Worm (Caenorhabditis elegans) whole organism, L4 larva: ENCODE data around the gene nhr-36.

ENCODE experiments used
- D1046.2 ChIP-seq: fragments of 200-800 bp; sonication (Bioruptor generic); IDR thresholded peaks from 2 replicates; pipeline ENCODE4 v1.3.6; 2022; ENCODE audit warnings: missing genetic modification characterization, missing compliant biosample characterization
- F44E2.7 ChIP-seq: fragments of 200-800 bp; sonication (Bioruptor generic); IDR thresholded peaks from 2 replicates; pipeline ENCODE4 v2.1.2; 2022; ENCODE audit warnings: missing genetic modification characterization, missing compliant biosample characterization
- aha-1 ChIP-seq: fragments of 150-350 bp; peaks from one replicate; lab custom pipeline; 2014; ENCODE audit warnings: missing biosample characterization, missing genetic modification characterization
- attf-4 ChIP-seq: sonication (generic microtip); optimal IDR thresholded peaks from 3 replicates; lab custom pipeline; 2017; ENCODE audit warnings: missing biosample characterization, missing genetic modification characterization
- ceh-20 ChIP-seq: fragments of 200-800 bp; sonication (Bioruptor generic); IDR thresholded peaks from 2 replicates; pipeline ENCODE4 v1.3.6; 2022; ENCODE audit warnings: missing genetic modification reagents, missing genetic modification characterization, missing compliant biosample characterization
- ceh-32 ChIP-seq: sonication (generic microtip); optimal IDR thresholded peaks from 2 replicates; lab custom pipeline; 2016; ENCODE audit warnings: mild to moderate bottlenecking, missing genetic modification characterization, missing compliant biosample characterization; ENCODE audit not compliant: poor library complexity
- ceh-44 ChIP-seq: fragments of 200-800 bp; sonication (Bioruptor generic); IDR thresholded peaks from 2 replicates; pipeline ENCODE4 v1.3.6; 2022; ENCODE audit warnings: missing genetic modification reagents, missing genetic modification characterization, missing compliant biosample characterization
- ctbp-1 ChIP-seq: fragments of 200-800 bp; sonication (Bioruptor generic); IDR thresholded peaks from 2 replicates; pipeline ENCODE4 v1.3.6; 2022; ENCODE audit warnings: missing genetic modification reagents, missing genetic modification characterization, missing compliant biosample characterization
- daf-16 ChIP-seq, 3 experiments: sonication (generic microtip); optimal IDR thresholded peaks; 2 replicates each; lab custom pipeline; 2016 to 2017; ENCODE audit warnings: missing genetic modification characterization in 3 of 3, missing genetic modification reagents in 3 of 3, mild to moderate bottlenecking in 2 of 3, missing compliant biosample characterization in 2 of 3, missing biosample characterization in 1 of 3, moderate library complexity in 1 of 3
- duxl-1 ChIP-seq: sonication (generic microtip); optimal IDR thresholded peaks from 2 replicates; lab custom pipeline; 2016; ENCODE audit warnings: mild to moderate bottlenecking, missing genetic modification characterization, moderate library complexity, missing compliant biosample characterization; ENCODE audit not compliant: poor library complexity
- dve-1 ChIP-seq: sonication (generic microtip); optimal IDR thresholded peaks from 2 replicates; lab custom pipeline; 2017; ENCODE audit warnings: antibody characterized with exemption, mild to moderate bottlenecking, missing genetic modification characterization, missing compliant biosample characterization; ENCODE audit not compliant: insufficient read depth
- fos-1 ChIP-seq: fragments of 150-350 bp; optimal IDR thresholded peaks from 2 replicates; lab custom pipeline; 2014; ENCODE audit warnings: missing biosample characterization, missing genetic modification characterization
- gei-8 ChIP-seq: fragments of 200-800 bp; sonication (Bioruptor generic); optimal IDR thresholded peaks from 2 replicates; lab custom pipeline; 2018; ENCODE audit warnings: mild to moderate bottlenecking, missing genetic modification characterization, missing compliant biosample characterization
- hif-1 ChIP-seq, 2 experiments: sonication (generic microtip); optimal IDR thresholded peaks; 2 replicates each; lab custom pipeline; 2016 to 2017; ENCODE audit warnings: missing compliant biosample characterization in 2 of 2, missing genetic modification characterization in 2 of 2, missing genetic modification reagents in 2 of 2, missing genotype in 2 of 2, mild to moderate bottlenecking in 1 of 2
- hlh-11 ChIP-seq: fragments of 200-800 bp; sonication (Bioruptor generic); optimal IDR thresholded peaks from 2 replicates; lab custom pipeline; 2018; ENCODE audit warnings: mild to moderate bottlenecking, missing genetic modification characterization, missing compliant biosample characterization
- hlh-30 ChIP-seq: sonication (generic microtip); optimal IDR thresholded peaks from 2 replicates; lab custom pipeline; 2017; ENCODE audit warnings: antibody characterized with exemption, mild to moderate bottlenecking, missing genetic modification characterization, missing compliant biosample characterization; ENCODE audit not compliant: insufficient read depth
- hmg-1.1 ChIP-seq: fragments of 200-800 bp; sonication (Bioruptor generic); IDR thresholded peaks from 2 replicates; pipeline ENCODE4 v1.3.6; 2022; ENCODE audit warnings: missing genetic modification reagents, missing genetic modification characterization, missing compliant biosample characterization
- lin-13 ChIP-seq: fragments of 150-350 bp; optimal IDR thresholded peaks from 2 replicates; lab custom pipeline; 2014; ENCODE audit warnings: missing biosample characterization, missing genetic modification reagents, missing genetic modification characterization
- lin-38 ChIP-seq: fragments of 200-800 bp; sonication (Bioruptor generic); IDR thresholded peaks from 2 replicates; pipeline ENCODE4 v1.3.6; 2022; ENCODE audit warnings: missing genetic modification reagents, missing genetic modification characterization, missing compliant biosample characterization
- lsy-2 ChIP-seq, 2 experiments: fragments of 150-350 bp in 1 of 2; sonication (generic microtip) in 1 of 2; optimal IDR thresholded peaks; 2 replicates each; lab custom pipeline; 2014 to 2017; ENCODE audit warnings: missing biosample characterization in 2 of 2, missing genetic modification characterization in 2 of 2
- mdl-1 ChIP-seq, 2 experiments: fragments of 150-350 bp in 1 of 2; sonication (generic microtip) in 1 of 2; optimal IDR thresholded peaks; 2 replicates each; lab custom pipeline; 2014 to 2017; ENCODE audit warnings: missing biosample characterization in 2 of 2, missing genetic modification characterization in 2 of 2
- mep-1 ChIP-seq: fragments of 150-350 bp; sonication (generic microtip); optimal IDR thresholded peaks from 3 replicates; lab custom pipeline; 2014; ENCODE audit warnings: missing biosample characterization, missing genetic modification characterization
- mes-2 ChIP-seq: sonication (generic microtip); optimal IDR thresholded peaks from 2 replicates; lab custom pipeline; 2016; ENCODE audit warnings: missing genotype, mild to moderate bottlenecking, missing genetic modification characterization, missing compliant biosample characterization; ENCODE audit not compliant: poor library complexity, severe bottlenecking
- nhr-102 ChIP-seq: sonication (generic microtip); optimal IDR thresholded peaks from 2 replicates; lab custom pipeline; 2016; ENCODE audit warnings: mild to moderate bottlenecking, missing genetic modification characterization, moderate library complexity, missing compliant biosample characterization
- nhr-11 ChIP-seq: fragments of 150-350 bp; optimal IDR thresholded peaks from 2 replicates; lab custom pipeline; 2014; ENCODE audit warnings: missing biosample characterization, missing genetic modification characterization
- nhr-25 ChIP-seq: sonication (generic microtip); optimal IDR thresholded peaks from 2 replicates; lab custom pipeline; 2017; ENCODE audit warnings: missing genetic modification characterization, mild to moderate bottlenecking, missing compliant biosample characterization, antibody characterized with exemption, moderate library complexity, borderline replicate concordance; ENCODE audit not compliant: insufficient read depth
- nhr-28 ChIP-seq: fragments of 150-350 bp; optimal IDR thresholded peaks from 2 replicates; lab custom pipeline; 2014; ENCODE audit warnings: missing biosample characterization, missing genetic modification characterization
- nhr-48 ChIP-seq: sonication (generic microtip); optimal IDR thresholded peaks from 2 replicates; lab custom pipeline; 2016; ENCODE audit warnings: mild to moderate bottlenecking, missing genetic modification characterization, missing compliant biosample characterization
- nhr-76 ChIP-seq: fragments of 150-350 bp; optimal IDR thresholded peaks from 2 replicates; lab custom pipeline; 2014; ENCODE audit warnings: missing biosample characterization, missing genetic modification characterization
- php-3 ChIP-seq: fragments of 200-800 bp; sonication (Bioruptor generic); IDR thresholded peaks from 2 replicates; pipeline ENCODE4 v1.3.6; 2022; ENCODE audit warnings: missing genetic modification reagents, missing genetic modification characterization, missing compliant biosample characterization
- pqm-1 ChIP-seq: sonication (generic microtip); optimal IDR thresholded peaks from 2 replicates; lab custom pipeline; 2017; ENCODE audit warnings: missing biosample characterization, missing genetic modification characterization
- saeg-2 ChIP-seq: fragments of 200-800 bp; sonication (Bioruptor generic); IDR thresholded peaks from 2 replicates; pipeline ENCODE4 v1.3.6; 2022; ENCODE audit warnings: missing genetic modification reagents, missing genetic modification characterization, missing compliant biosample characterization
- tra-1 ChIP-seq: fragments of 200-800 bp; sonication (Bioruptor generic); IDR thresholded peaks from 2 replicates; pipeline ENCODE4 v1.3.6; 2022; ENCODE audit warnings: missing genetic modification reagents, missing genetic modification characterization, missing compliant biosample characterization
- unc-62 ChIP-seq, 3 experiments: fragments of 150-350 bp in 1 of 3; sonication (generic microtip); optimal IDR thresholded peaks in 2 of 3; peaks in 1 of 3; 1 replicate in 1 of 3; 2 replicates in 2 of 3; lab custom pipeline; 2014 to 2017; ENCODE audit warnings: missing biosample characterization in 3 of 3, missing genetic modification characterization in 3 of 3, missing genetic modification reagents in 3 of 3, missing genotype in 1 of 3
- zag-1 ChIP-seq: fragments of 150-350 bp; optimal IDR thresholded peaks from 2 replicates; lab custom pipeline; 2014; ENCODE audit warnings: missing biosample characterization, missing genetic modification characterization
- zip-11 ChIP-seq: fragments of 200-800 bp; sonication (Bioruptor generic); IDR thresholded peaks from 2 replicates; pipeline ENCODE4 v1.3.6; 2022; ENCODE audit warnings: missing genetic modification characterization, missing compliant biosample characterization
- ztf-7 ChIP-seq: fragments of 150-350 bp; optimal IDR thresholded peaks from 2 replicates; lab custom pipeline; 2014; ENCODE audit warnings: missing biosample characterization, missing genetic modification characterization

The nhr-36 gene

DNA sequence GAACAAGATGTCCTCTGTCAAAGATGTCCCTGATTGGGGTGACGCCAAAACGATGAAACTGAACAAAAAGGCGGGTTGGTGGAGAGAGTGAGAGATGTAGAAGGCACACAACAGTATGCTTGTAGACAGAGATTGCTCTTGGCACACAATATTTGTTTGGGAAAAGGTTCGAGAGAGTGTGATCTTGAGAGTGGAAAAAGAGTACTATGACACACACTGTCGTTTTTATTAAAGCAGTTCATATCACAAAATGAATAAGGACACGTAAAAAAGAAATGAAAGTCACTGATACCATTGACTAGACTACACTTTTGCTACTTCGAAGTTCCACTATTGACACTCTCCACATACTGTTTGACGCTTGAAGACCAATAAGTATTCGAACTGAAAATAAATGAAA is 5.9 kb downstream of the nhr-36 start (continued):
- TF ChIP-seq daf-16 (GFP tag; optimal IDR thresholded peaks at IDR 0.05; lab: Kevin White, UChicago) = no peak
- TF ChIP-seq daf-16 (tag; optimal IDR thresholded peaks at IDR 0.05; lab: Kevin White, UChicago) = peak; percentile 71
- TF ChIP-seq hlh-30 (tag; lab: Kevin White, UChicago) = peak; percentile 10
- no peak for TF ChIP-seq attf-4 (tag; lab: Kevin White, UChicago)
- no peak for TF ChIP-seq ceh-44 (GFP tag; lab: Robert Waterston, UW)
- peak; percentile 66 for TF ChIP-seq nhr-102
- TF ChIP-seq, all 104 proteins: peak for 15

DNA sequence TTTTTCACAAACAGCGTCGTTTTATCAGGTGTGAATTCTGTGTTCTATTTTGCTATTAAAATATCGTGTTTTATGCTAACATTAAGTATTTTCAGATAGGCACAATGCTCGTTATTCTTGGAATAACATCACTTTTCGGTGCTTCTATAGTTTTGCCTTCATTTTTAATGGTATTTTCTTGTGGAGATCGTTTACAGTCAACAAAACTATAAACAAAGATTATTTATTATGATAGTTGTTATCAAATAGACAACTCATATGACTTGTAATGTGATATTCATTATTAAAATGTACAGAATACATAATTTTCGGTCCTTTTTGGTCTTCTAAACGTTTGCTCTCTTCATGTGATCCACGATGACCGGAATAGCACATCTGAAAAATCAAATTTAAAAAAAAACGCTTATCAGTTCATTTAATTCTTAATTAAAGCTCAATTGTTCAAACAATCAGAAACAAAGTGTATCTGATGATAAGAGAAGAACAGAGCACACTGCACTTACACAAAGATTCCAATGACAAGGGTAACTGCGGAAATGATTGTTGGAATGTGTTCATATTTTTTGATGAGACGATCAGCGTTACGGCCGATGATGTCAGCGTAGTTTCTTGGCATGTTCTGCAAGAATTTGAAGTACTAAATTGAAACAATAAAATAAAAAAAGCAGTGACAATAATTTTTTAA is 7.2 kb downstream of the nhr-36 start, which contains the start of gene F07C3.9:
TSS of gene F07C3.9 (minus strand) at position 635 of the 685 bp plus-strand sequence.
- TF ChIP-seq nhr-28 (peak; percentile 52), ztf-7 (tag; lab: Kevin White, UChicago) (peak; percentile 6), php-3 (GFP tag; lab: Robert Waterston, UW) (peak; percentile 81), dve-1 (tag; lab: Kevin White, UChicago) (peak; percentile 57), lsy-2 (tag; optimal IDR thresholded peaks at IDR 0.05; lab: Kevin White, UChicago) (peak in 1 of 2 experiments; percentile 26), F44E2.7 (GFP tag; lab: Robert Waterston, UW) (no peak), nhr-48 (peak; percentile 41), D1046.2 (GFP tag; lab: Robert Waterston, UW) (no peak), daf-16 (GFP tag; optimal IDR thresholded peaks at IDR 0.05; lab: Kevin White, UChicago) (no peak), daf-16 (tag; optimal IDR thresholded peaks at IDR 0.05; lab: Kevin White, UChicago) (peak; percentile 91), hlh-11 (tag; lab: Kevin White, UChicago) (peak; percentile 48), hif-1 (tag; optimal IDR thresholded peaks at IDR 0.05; lab: Kevin White, UChicago) (peak in 1 of 2 experiments; percentile 16), pqm-1 (peak; percentile 82), fos-1 (tag; lab: Kevin White, UChicago) (no peak)

DNA sequence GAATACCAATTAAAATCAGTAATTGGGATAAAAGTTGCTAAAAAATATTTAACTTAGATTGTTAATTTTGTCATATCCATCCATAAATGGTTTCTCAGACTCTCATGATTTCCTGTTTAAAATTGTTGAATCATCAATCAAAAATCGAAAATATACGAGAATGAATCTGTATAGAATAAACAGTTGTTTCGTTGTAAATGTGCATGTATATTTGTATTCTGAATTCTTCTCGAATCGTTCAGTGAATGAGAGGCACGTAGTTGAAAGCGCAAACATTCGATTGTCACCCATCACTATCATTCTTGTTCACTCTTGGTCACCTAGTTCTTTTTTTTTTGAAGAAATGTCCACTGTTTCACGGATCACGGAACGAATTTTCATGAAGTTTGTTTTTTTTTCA is 11.5 kb downstream of the nhr-36 start, which contains the start of gene ptd-2:
TSS of gene ptd-2 (plus strand) at position 301 of the 400 bp plus-strand sequence.
- TF ChIP-seq ctbp-1 (GFP tag; lab: Robert Waterston, UW) = no peak
- TF ChIP-seq php-3 (GFP tag; lab: Robert Waterston, UW) = no peak

DNA sequence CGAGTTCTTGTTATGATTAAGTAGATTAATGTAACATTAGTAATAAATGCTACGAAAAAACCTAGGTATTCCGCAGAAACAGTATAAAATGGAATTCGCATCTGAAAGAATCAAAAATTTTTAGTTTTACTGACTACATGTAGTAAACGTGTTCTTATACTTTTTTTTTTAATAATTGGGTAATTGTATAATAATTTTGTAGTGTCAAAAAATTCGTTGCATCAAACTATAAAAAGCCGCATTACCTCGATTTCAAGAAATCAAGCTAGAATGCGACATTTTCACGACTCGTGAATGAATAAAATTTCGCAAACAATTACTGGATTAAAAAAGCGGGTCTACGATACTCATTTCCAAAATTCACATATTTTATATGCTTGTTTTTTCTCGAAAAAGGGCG is 12.2 kb downstream of the nhr-36 start, which contains the start of gene str-94:
TSS of gene str-94 (minus strand) at position 101 of the 400 bp plus-strand sequence.
- TF ChIP-seq ceh-32 (tag; lab: Kevin White, UChicago) (no peak), aha-1 (peak; percentile 39)
- TF ChIP-seq, all 104 proteins: peak for 1

DNA sequence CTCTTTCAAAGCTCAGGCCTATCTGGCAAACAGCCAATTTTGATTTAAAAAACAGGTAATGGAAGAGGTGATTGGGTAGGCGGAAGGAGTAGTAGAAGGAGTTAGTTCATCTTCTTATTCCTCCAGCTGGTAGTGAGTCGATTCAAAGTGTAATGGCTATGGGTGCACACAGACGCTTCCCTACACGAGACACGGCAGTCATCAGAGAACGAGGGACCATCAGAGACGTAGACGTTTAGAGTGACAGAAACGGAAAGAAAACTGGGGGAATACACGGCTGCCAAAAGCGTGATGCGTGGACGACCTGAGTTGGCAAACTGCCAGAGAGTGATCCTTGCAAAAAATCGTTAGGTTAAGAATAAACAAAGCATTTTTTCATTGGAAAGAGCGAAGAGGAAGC is 14.0 kb downstream of the nhr-36 start:
- TF ChIP-seq hmg-1.1 (GFP tag; lab: Robert Waterston, UW) (peak; percentile 47; the same call in 1 of the 2 replicates), gei-8 (GFP tag; lab: Kevin White, UChicago) (no peak), hlh-11 (tag; lab: Kevin White, UChicago) (peak; percentile 52), zip-11 (GFP tag; lab: Robert Waterston, UW) (no peak), nhr-28 (no peak), lsy-2 (tag; optimal IDR thresholded peaks at IDR 0.05; lab: Kevin White, UChicago) (peak in 1 of 2 experiments; percentile 28), aha-1 (peak; percentile 11), nhr-11 (tag; lab: Kevin White, UChicago) (no peak), unc-62 (GFP tag; optimal IDR thresholded peaks at IDR 0.05 in 1 of 2; lab: Kevin White, UChicago) (peak in 1 of 2 experiments; percentile 83), unc-62 (tag; optimal IDR thresholded peaks at IDR 0.05; lab: Kevin White, UChicago) (no peak), ceh-20 (GFP tag; lab: Robert Waterston, UW) (0 out of 2 replicates have a peak, but pooled peaks have one; percentile 19), hlh-30 (tag; lab: Kevin White, UChicago) (peak; percentile 52), mep-1 (tag; lab: Kevin White, UChicago) (no peak), nhr-25 (tag; lab: Kevin White, UChicago) (no peak), duxl-1 (tag; lab: Kevin White, UChicago) (no peak), nhr-76 (tag; lab: Kevin White, UChicago) (no peak), dve-1 (tag; lab: Kevin White, UChicago) (no peak), mes-2 (tag; lab: Kevin White, UChicago) (no peak), D1046.2 (GFP tag; lab: Robert Waterston, UW) (no peak), lin-38 (no peak), attf-4 (tag; lab: Kevin White, UChicago) (no peak), saeg-2 (GFP tag; lab: Robert Waterston, UW) (no peak), tra-1 (GFP tag; lab: Robert Waterston, UW) (no peak), zag-1 (tag; lab: Kevin White, UChicago) (no peak), lin-13 (GFP tag; lab: Kevin White, UChicago) (no peak), mdl-1 (tag; optimal IDR thresholded peaks at IDR 0.05; lab: Kevin White, UChicago) (peak in 1 of 2 experiments; percentile 25)
